Worm (Caenorhabditis elegans): ENCODE results near the gene M163.5.

ce11 chrX:14465593-14465992 is 8.2 kb upstream of the M163.5 start, which contains the start of gene M163.22:
- no peak for TF ChIP-seq him-1 (tag; optimal IDR thresholded peaks at IDR 0.05)
- TF ChIP-seq dao-5 (tag; optimal IDR thresholded peaks at IDR 0.05), result no peak
- TF ChIP-seq W03F9.2 (tag; optimal IDR thresholded peaks at IDR 0.05), result no peak

Data from whole organism, L4/young adult.